Worm (Caenorhabditis elegans): ENCODE data around the gene bkip-1.

ce11 chrII:14060439-14060838 is 40.6 kb upstream of the bkip-1 start, which contains the start of gene W01G7.4:
- no peak for TF ChIP-seq zag-1 (tag; optimal IDR thresholded peaks at IDR 0.05)
- no peak for TF ChIP-seq ztf-4 (tag; optimal IDR thresholded peaks at IDR 0.05)
- TF ChIP-seq ZK546.5 (tag; optimal IDR thresholded peaks at IDR 0.05) = no peak
- TF ChIP-seq nhr-67 (tag; optimal IDR thresholded peaks at IDR 0.05) = no peak
- no peak for TF ChIP-seq jun-1 (tag; optimal IDR thresholded peaks at IDR 0.05)
- no peak for TF ChIP-seq egl-5 (tag; optimal IDR thresholded peaks at IDR 0.05)
- no peak for TF ChIP-seq fos-1 (tag; optimal IDR thresholded peaks at IDR 0.05)
- TF ChIP-seq egl-27 (tag; optimal IDR thresholded peaks at IDR 0.05) = no peak
- no peak for TF ChIP-seq lin-15B (tag; optimal IDR thresholded peaks at IDR 0.05)
- TF ChIP-seq nhr-28 (tag; optimal IDR thresholded peaks at IDR 0.05) = no peak
- TF ChIP-seq nhr-76 (tag; optimal IDR thresholded peaks at IDR 0.05) = no peak
